Worm (Caenorhabditis elegans) whole organism, midembryonic: ENCODE measurements around the gene C50E3.7.

Experiments
- T22C8.4 ChIP-seq: fragments of 200-800 bp; sonication (Bioruptor generic); IDR thresholded peaks from 2 replicates; pipeline ENCODE4 v1.3.6; 2022; ENCODE audit warnings: missing genetic modification characterization, missing compliant biosample characterization
- cog-1 ChIP-seq: sonication (generic microtip); optimal IDR thresholded peaks from 2 replicates; lab custom pipeline; 2016; ENCODE audit warnings: missing genetic modification characterization, missing compliant biosample characterization
- flt-1 ChIP-seq: fragments of 200-800 bp; sonication (Bioruptor generic); IDR thresholded peaks from 2 replicates; pipeline ENCODE4 v1.3.6; 2022; ENCODE audit warnings: missing genetic modification characterization, missing compliant biosample characterization
- klf-2 ChIP-seq: fragments of 200-800 bp; sonication (Bioruptor generic); conservative IDR thresholded peaks from 2 replicates; pipeline ENCODE4 v1.3.6; 2022; ENCODE audit warnings: missing genetic modification reagents, missing genetic modification characterization, missing compliant biosample characterization
- med-1 ChIP-seq: sonication (generic microtip); optimal IDR thresholded peaks from 2 replicates; lab custom pipeline; 2017; ENCODE audit warnings: missing genetic modification characterization, mild to moderate bottlenecking, missing compliant biosample characterization, antibody characterized with exemption, missing genetic modification reagents; ENCODE audit not compliant: insufficient read depth
- ref-1 ChIP-seq: fragments of 200-800 bp; sonication (Bioruptor generic); conservative IDR thresholded peaks from 2 replicates; pipeline ENCODE4 v1.3.6; 2022; ENCODE audit warnings: missing genetic modification reagents, missing genetic modification characterization, missing compliant biosample characterization
- tab-1 ChIP-seq: fragments of 200-800 bp; sonication (Bioruptor generic); IDR thresholded peaks from 2 replicates; pipeline ENCODE4 v1.3.6; 2022; ENCODE audit warnings: missing genetic modification characterization, missing compliant biosample characterization
- ztf-23 ChIP-seq: fragments of 200-800 bp; sonication (Bioruptor generic); IDR thresholded peaks from 2 replicates; pipeline ENCODE4 v1.3.6; 2022; ENCODE audit warnings: missing genetic modification reagents, missing genetic modification characterization, missing compliant biosample characterization
- ztf-29 ChIP-seq: fragments of 200-800 bp; sonication (Bioruptor generic); IDR thresholded peaks from 2 replicates; pipeline ENCODE4 v1.3.6; 2022; ENCODE audit warnings: missing genetic modification reagents, missing genetic modification characterization, missing compliant biosample characterization

Gene C50E3.7

ce11 chrV:7634657-7635056 is 36.5 kb upstream of the C50E3.7 start, which contains the start of gene srd-31:
srd-31 (minus strand) TSS chrV:7634757.
- TF ChIP-seq ztf-23 (GFP tag; lab: Robert Waterston, UW) = no peak

ce11 chrV:7631732-7632131 is 33.6 kb upstream of the C50E3.7 start, which contains the start of gene srd-25:
srd-25 (plus strand) TSS chrV:7632032.
- no peak for TF ChIP-seq ztf-23 (GFP tag; lab: Robert Waterston, UW)
- TF ChIP-seq klf-2 (GFP tag; lab: Robert Waterston, UW) = no peak
- TF ChIP-seq tab-1 = no peak
- no peak for TF ChIP-seq T22C8.4 (GFP tag; lab: Robert Waterston, UW)
- no peak for TF ChIP-seq ztf-29 (GFP tag; lab: Robert Waterston, UW)
- TF ChIP-seq cog-1 (tag; lab: Kevin White, UChicago) = no peak
- no peak for TF ChIP-seq ref-1
- TF ChIP-seq flt-1 (GFP tag; lab: Robert Waterston, UW) = no peak
- no peak for TF ChIP-seq med-1 (GFP tag; lab: Kevin White, UChicago)

- TF ChIP-seq klf-2 (GFP tag; lab: Robert Waterston, UW) = no peak
- no peak for TF ChIP-seq cog-1 (tag; lab: Kevin White, UChicago)
- no peak for TF ChIP-seq ztf-29 (GFP tag; lab: Robert Waterston, UW)
- TF ChIP-seq T22C8.4 (GFP tag; lab: Robert Waterston, UW) = no peak
- TF ChIP-seq med-1 (GFP tag; lab: Kevin White, UChicago) = no peak
- TF ChIP-seq ztf-23 (GFP tag; lab: Robert Waterston, UW) = no peak
- TF ChIP-seq ref-1 = no peak
- TF ChIP-seq flt-1 (GFP tag; lab: Robert Waterston, UW) = no peak
- no peak for TF ChIP-seq tab-1
Measured at ce11 chrV:7629504-7629903, 31.3 kb upstream of the C50E3.7 start, which contains the start of gene srd-30. srd-30 (plus strand) TSS chrV:7629804.

ce11 chrV:7626550-7626949 is 28.4 kb upstream of the C50E3.7 start, which contains the start of gene F07C4.6:
F07C4.6 (plus strand) TSS chrV:7626850.
- TF ChIP-seq cog-1 (tag; lab: Kevin White, UChicago) (no peak), med-1 (GFP tag; lab: Kevin White, UChicago) (no peak), T22C8.4 (GFP tag; lab: Robert Waterston, UW) (no peak), tab-1 (no peak), klf-2 (GFP tag; lab: Robert Waterston, UW) (no peak), ztf-29 (GFP tag; lab: Robert Waterston, UW) (no peak), ref-1 (no peak), ztf-23 (GFP tag; lab: Robert Waterston, UW) (no peak)

DNA sequence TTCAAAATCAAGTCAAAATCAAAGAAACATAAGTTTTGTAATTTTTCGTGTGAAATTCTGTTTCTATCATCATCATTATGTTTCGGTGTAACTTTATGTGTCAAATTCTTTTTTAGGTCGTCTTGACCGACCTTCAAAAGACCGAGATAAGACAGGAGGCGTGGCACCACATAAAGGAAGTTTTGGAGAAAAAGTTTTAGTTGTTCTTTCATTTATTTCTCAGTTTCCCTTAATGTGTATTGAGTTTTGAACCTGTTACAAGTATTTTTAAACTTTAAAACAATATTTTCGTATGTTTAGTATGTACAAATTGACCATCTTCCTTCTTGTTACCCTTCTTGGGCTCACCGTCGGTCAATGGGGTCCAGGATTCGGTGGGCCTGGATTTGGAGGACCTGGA is 26.5 kb upstream of the C50E3.7 start, which contains the start of gene grsp-4:
TSS of gene grsp-4 (plus strand) at position 301 of the 400 bp plus-strand sequence.
- TF ChIP-seq cog-1 (tag; lab: Kevin White, UChicago) = no peak
- TF ChIP-seq ztf-29 (GFP tag; lab: Robert Waterston, UW) = no peak
- TF ChIP-seq T22C8.4 (GFP tag; lab: Robert Waterston, UW) = no peak
- TF ChIP-seq med-1 (GFP tag; lab: Kevin White, UChicago) = no peak
- TF ChIP-seq ref-1 = no peak
- no peak for TF ChIP-seq klf-2 (GFP tag; lab: Robert Waterston, UW)

ce11 chrV:7624152-7624551 is 26.0 kb upstream of the C50E3.7 start, which contains the start of gene C50E3.13:
C50E3.13 (minus strand) TSS chrV:7624252.
- no peak for TF ChIP-seq tab-1
- no peak for TF ChIP-seq flt-1 (GFP tag; lab: Robert Waterston, UW)
- no peak for TF ChIP-seq med-1 (GFP tag; lab: Kevin White, UChicago)
- TF ChIP-seq ztf-29 (GFP tag; lab: Robert Waterston, UW) = no peak
- TF ChIP-seq ref-1 = no peak
- no peak for TF ChIP-seq klf-2 (GFP tag; lab: Robert Waterston, UW)

ce11 chrV:7622011-7622465 is 23.9 kb upstream of the C50E3.7 start, which contains the start of gene C50E3.12:
C50E3.12 (minus strand) TSS chrV:7622061.
- TF ChIP-seq ref-1 = no peak
- no peak for TF ChIP-seq ztf-23 (GFP tag; lab: Robert Waterston, UW)
- TF ChIP-seq cog-1 (tag; lab: Kevin White, UChicago) = no peak
- TF ChIP-seq klf-2 (GFP tag; lab: Robert Waterston, UW) = no peak
- TF ChIP-seq flt-1 (GFP tag; lab: Robert Waterston, UW) = no peak
- no peak for TF ChIP-seq tab-1
- TF ChIP-seq ztf-29 (GFP tag; lab: Robert Waterston, UW) = no peak
- TF ChIP-seq T22C8.4 (GFP tag; lab: Robert Waterston, UW) = no peak
- no peak for TF ChIP-seq med-1 (GFP tag; lab: Kevin White, UChicago)

- TF ChIP-seq cog-1 (tag; lab: Kevin White, UChicago) (no peak), med-1 (GFP tag; lab: Kevin White, UChicago) (no peak), tab-1 (no peak), klf-2 (GFP tag; lab: Robert Waterston, UW) (no peak), flt-1 (GFP tag; lab: Robert Waterston, UW) (no peak), T22C8.4 (GFP tag; lab: Robert Waterston, UW) (no peak), ztf-29 (GFP tag; lab: Robert Waterston, UW) (no peak), ref-1 (no peak)
Measured at ce11 chrV:7618114-7618513, 19.9 kb upstream of the C50E3.7 start, which contains the start of gene C50E3.15. C50E3.15 (plus strand) TSS chrV:7618414.

DNA sequence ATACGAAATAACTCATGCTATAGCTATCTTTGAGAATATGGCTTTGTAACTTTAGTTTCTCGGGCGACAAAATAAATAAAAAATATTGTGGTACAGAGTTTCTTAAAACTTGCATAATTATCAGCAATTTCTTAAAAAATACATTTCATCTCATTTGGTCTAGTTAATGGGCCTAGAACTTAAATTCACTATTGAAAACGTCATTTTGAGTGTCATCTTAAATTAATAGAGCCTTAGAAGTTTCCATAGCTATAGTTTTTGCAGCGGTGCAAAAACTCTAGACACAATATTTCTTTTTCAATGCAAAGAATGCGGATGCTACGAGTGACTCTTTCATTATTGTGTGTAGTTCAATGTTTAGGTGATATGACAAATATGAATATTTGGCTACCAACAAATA is 13.9 kb upstream of the C50E3.7 start, which contains the start of gene clec-215:
TSS of gene clec-215 (plus strand) at position 301 of the 400 bp plus-strand sequence.
- no peak for TF ChIP-seq ref-1
